Worm (Caenorhabditis elegans): ENCODE measurements around the gene cyl-1.
A peak's percentile ranks its signal among the peaks of the same experiment; 100 is the strongest.

DNA sequence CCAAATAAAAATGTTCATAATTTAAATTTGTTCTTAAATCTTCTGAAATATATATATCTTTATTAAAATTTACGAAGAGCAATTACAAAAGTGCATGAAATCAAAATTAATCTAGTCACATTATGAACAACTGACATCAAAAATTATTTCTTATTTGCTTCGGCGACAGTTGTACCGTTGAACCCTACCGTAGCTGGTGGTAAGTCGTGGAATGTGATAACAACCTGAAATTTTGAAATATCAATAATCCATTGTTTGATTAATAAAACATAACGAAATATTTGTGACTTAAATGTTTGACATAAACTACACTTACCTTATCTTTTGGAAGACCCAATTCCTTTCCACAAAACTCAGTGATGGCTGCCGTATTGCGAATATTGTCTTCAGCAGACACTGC is 16.8 kb downstream of the cyl-1 start:
- no peak for TF ChIP-seq snpc-4 (GFP tag; optimal IDR thresholded peaks at IDR 0.05)
- TF ChIP-seq snpc-4 (tag; optimal IDR thresholded peaks at IDR 0.05), result peak in 1 of 4 experiments; percentile 9
- TF ChIP-seq T26A5.8 (tag; optimal IDR thresholded peaks at IDR 0.05), result no peak

All from whole organism, young adult.